Fruit fly (Drosophila melanogaster) whole organism, embryonic: ENCODE results near the gene CG14778.
A peak's percentile ranks its signal among the peaks of the same experiment; 100 is the strongest.

Experiments
- Aef1 ChIP-seq: fragments of 200-800 bp; sonication (Bioruptor generic); IDR thresholded peaks from 3 replicates; pipeline ENCODE4 v1.3.6; 2022; ENCODE audit warnings: missing biosample characterization, missing genetic modification characterization
- Awh ChIP-seq: fragments of 200-800 bp; sonication (Bioruptor generic); IDR thresholded peaks from 2 replicates; pipeline ENCODE4, ENCODE4 v1.3.6; 2022; ENCODE audit warnings: missing biosample characterization, missing genetic modification characterization
- Bdp1 ChIP-seq: fragments of 200-800 bp; sonication (Bioruptor generic); optimal IDR thresholded peaks from 3 replicates; lab custom pipeline; 2016; ENCODE audit warnings: missing biosample characterization, missing genetic modification characterization
- CG11093 ChIP-seq: fragments of 200-800 bp; sonication (Bioruptor generic); IDR thresholded peaks from 3 replicates; pipeline ENCODE4 v1.3.6; 2022; ENCODE audit warnings: missing biosample characterization, missing genetic modification characterization
- CG11456 ChIP-seq: fragments of 200-800 bp; sonication (Bioruptor generic); IDR thresholded peaks from 3 replicates; pipeline ENCODE4 v1.3.6; 2022; ENCODE audit warnings: missing biosample characterization, missing genetic modification characterization
- CG11504 ChIP-seq: fragments of 200-800 bp; sonication (Bioruptor generic); optimal IDR thresholded peaks from 3 replicates; lab custom pipeline; 2019; ENCODE audit warnings: missing biosample characterization, mild to moderate bottlenecking, missing genetic modification characterization, moderate library complexity
- CG12659 ChIP-seq: fragments of 200-800 bp; sonication (Bioruptor generic); optimal IDR thresholded peaks from 3 replicates; lab custom pipeline; 2017; ENCODE audit warnings: mild to moderate bottlenecking, missing biosample characterization, missing genetic modification reagents, missing genetic modification characterization
- CG12942 ChIP-seq: fragments of 200-800 bp; sonication (Bioruptor generic); optimal IDR thresholded peaks from 3 replicates; lab custom pipeline; 2016; ENCODE audit warnings: missing biosample characterization, missing genetic modification characterization
- CG1647 ChIP-seq: fragments of 200-800 bp; sonication (Bioruptor generic); optimal IDR thresholded peaks from 3 replicates; lab custom pipeline; 2016; ENCODE audit warnings: missing biosample characterization, missing genetic modification characterization
- CG17385 ChIP-seq: fragments of 200-800 bp; sonication (Bioruptor generic); optimal IDR thresholded peaks from 3 replicates; lab custom pipeline; 2018; ENCODE audit warnings: missing biosample characterization, mild to moderate bottlenecking, missing genetic modification characterization
- CG17802 ChIP-seq: fragments of 200-800 bp; sonication (Bioruptor generic); optimal IDR thresholded peaks from 2 replicates; lab custom pipeline; 2018; ENCODE audit warnings: missing biosample characterization, mild to moderate bottlenecking, missing genetic modification characterization, moderate library complexity
- CG2199 ChIP-seq: fragments of 200-800 bp; sonication (Bioruptor generic); IDR thresholded peaks from 3 replicates; pipeline ENCODE4 v1.3.6; 2022; ENCODE audit warnings: missing biosample characterization, missing genetic modification characterization
- CG30403 ChIP-seq: fragments of 200-800 bp; sonication (Bioruptor generic); optimal IDR thresholded peaks from 3 replicates; lab custom pipeline; 2016; ENCODE audit warnings: missing biosample characterization, missing genetic modification characterization
- CG31224 ChIP-seq: fragments of 200-800 bp; sonication (Bioruptor generic); IDR thresholded peaks from 2 replicates; pipeline ENCODE4 v1.3.6; 2022; ENCODE audit warnings: missing biosample characterization, missing genetic modification characterization
- CG34224 ChIP-seq: fragments of 200-800 bp; sonication (Bioruptor generic); IDR thresholded peaks from 3 replicates; pipeline ENCODE4 v1.3.6; 2022; ENCODE audit warnings: missing biosample characterization, missing genetic modification characterization; ENCODE audit not compliant: partially characterized antibody
- CG3838 ChIP-seq: fragments of 200-800 bp; sonication (Bioruptor generic); optimal IDR thresholded peaks from 3 replicates; lab custom pipeline; 2016; ENCODE audit warnings: missing biosample characterization, missing genetic modification characterization
- CG42726 ChIP-seq: fragments of 200-800 bp; sonication (Bioruptor generic); IDR thresholded peaks from 2 replicates; pipeline ENCODE4 v1.3.6; 2022; ENCODE audit warnings: missing biosample characterization, missing genetic modification characterization; ENCODE audit not compliant: partially characterized antibody
- CG4854 ChIP-seq: fragments of 200-800 bp; sonication (Bioruptor generic); optimal IDR thresholded peaks from 2 replicates; lab custom pipeline; 2016; ENCODE audit warnings: missing biosample characterization, missing genetic modification characterization, inconsistent platforms
- CG6175 ChIP-seq: fragments of 200-800 bp; sonication (Bioruptor generic); IDR thresholded peaks from 3 replicates; pipeline ENCODE4 v1.3.6; 2022; ENCODE audit warnings: missing biosample characterization, missing genetic modification characterization
- CG7372 ChIP-seq: fragments of 200-800 bp; sonication (Bioruptor generic); IDR thresholded peaks from 2 replicates; pipeline ENCODE4 v1.3.6; 2022; ENCODE audit warnings: missing biosample characterization, missing genetic modification characterization
- CG7839 ChIP-seq: fragments of 200-800 bp; sonication (Bioruptor generic); optimal IDR thresholded peaks from 3 replicates; lab custom pipeline; 2018; ENCODE audit warnings: missing biosample characterization, mild to moderate bottlenecking, missing genetic modification characterization, moderate library complexity
- CG9609 ChIP-seq: fragments of 200-800 bp; sonication (Bioruptor generic); optimal IDR thresholded peaks from 3 replicates; lab custom pipeline; 2016; ENCODE audit warnings: missing biosample characterization, missing genetic modification characterization
- CG9817 ChIP-seq: fragments of 200-800 bp; sonication (Bioruptor generic); optimal IDR thresholded peaks from 2 replicates; lab custom pipeline; 2018; ENCODE audit warnings: missing biosample characterization, mild to moderate bottlenecking, missing genetic modification characterization, moderate library complexity
- CG9876 ChIP-seq: fragments of 200-800 bp; sonication (Bioruptor generic); optimal IDR thresholded peaks from 2 replicates; lab custom pipeline; 2016; ENCODE audit warnings: missing biosample characterization, missing genetic modification characterization
- D19B ChIP-seq: fragments of 200-800 bp; sonication (Bioruptor generic); optimal IDR thresholded peaks from 2 replicates; lab custom pipeline; 2017; ENCODE audit warnings: missing biosample characterization, mild to moderate bottlenecking, missing genetic modification characterization
- Fer1 ChIP-seq: fragments of 200-800 bp; sonication (Bioruptor generic); optimal IDR thresholded peaks from 2 replicates; lab custom pipeline; 2017; ENCODE audit warnings: missing biosample characterization, mild to moderate bottlenecking, missing genetic modification characterization
- H15 ChIP-seq: fragments of 200-800 bp; sonication (Bioruptor generic); IDR thresholded peaks from 3 replicates; pipeline ENCODE4 v1.3.6; 2022; ENCODE audit warnings: missing biosample characterization, missing genetic modification characterization
- HmgZ ChIP-seq: fragments of 200-800 bp; sonication (Bioruptor generic); optimal IDR thresholded peaks from 2 replicates; lab custom pipeline; 2018; ENCODE audit warnings: missing biosample characterization, mild to moderate bottlenecking, missing genetic modification characterization
- Lpt ChIP-seq: fragments of >200 bp; optimal IDR thresholded peaks from 2 replicates; lab custom pipeline; 2018; ENCODE audit warnings: missing biosample characterization, missing genetic modification characterization
- Meics ChIP-seq: fragments of 200-800 bp; sonication (Bioruptor generic); optimal IDR thresholded peaks from 2 replicates; lab custom pipeline; 2017; ENCODE audit warnings: missing biosample characterization, mild to moderate bottlenecking, missing genetic modification characterization
- Side ChIP-seq: fragments of 200-800 bp; sonication (Bioruptor generic); optimal IDR thresholded peaks from 2 replicates; lab custom pipeline; 2016; ENCODE audit warnings: missing biosample characterization, missing genetic modification characterization
- Usf ChIP-seq: fragments of 200-800 bp; sonication (Bioruptor generic); optimal IDR thresholded peaks from 2 replicates; lab custom pipeline; 2017; ENCODE audit warnings: missing genotype, missing biosample characterization, missing genetic modification characterization
- ac ChIP-seq: fragments of 200-800 bp; sonication (Bioruptor generic); optimal IDR thresholded peaks from 3 replicates; lab custom pipeline; 2017; ENCODE audit warnings: missing biosample characterization, mild to moderate bottlenecking, missing genetic modification characterization
- al ChIP-seq: fragments of 200-800 bp; sonication (Bioruptor generic); IDR thresholded peaks from 2 replicates; pipeline ENCODE4 v1.3.6; 2022; ENCODE audit warnings: missing biosample characterization, missing genetic modification characterization
- bowl ChIP-seq: fragments of 200-800 bp; sonication (Bioruptor generic); IDR thresholded peaks from 2 replicates; pipeline ENCODE4 v1.3.6; 2022; ENCODE audit warnings: missing biosample characterization, missing genetic modification characterization
- crp ChIP-seq, 2 experiments: fragments of 200-800 bp; sonication (Bioruptor generic); optimal IDR thresholded peaks; 2 replicates in 1 of 2; 3 replicates in 1 of 2; lab custom pipeline; 2017; ENCODE audit warnings: missing biosample characterization in 2 of 2, missing genetic modification characterization in 2 of 2, mild to moderate bottlenecking in 1 of 2, moderate library complexity in 1 of 2
- danr ChIP-seq: fragments of 200-800 bp; sonication (Bioruptor generic); IDR thresholded peaks from 2 replicates; pipeline ENCODE4 v1.3.6; 2022; ENCODE audit warnings: missing biosample characterization, missing genetic modification characterization
- gro ChIP-seq: fragments of 200-800 bp; sonication (Bioruptor generic); optimal IDR thresholded peaks from 2 replicates; lab custom pipeline; 2016; ENCODE audit warnings: missing biosample characterization, missing genetic modification characterization
- hb ChIP-seq: fragments of 200-800 bp; sonication (Bioruptor generic); IDR thresholded peaks from 3 replicates; pipeline ENCODE4 v1.3.6; 2022; ENCODE audit warnings: missing biosample characterization, missing genetic modification characterization; ENCODE audit not compliant: partially characterized antibody
- jigr1 ChIP-seq: fragments of 200-800 bp; sonication (Bioruptor generic); IDR thresholded peaks from 3 replicates; pipeline ENCODE4 v1.3.6; 2022; ENCODE audit warnings: missing biosample characterization, missing genetic modification characterization
- lov ChIP-seq, 2 experiments: fragments of 200-800 bp in 1 of 2; fragments of >200 bp in 1 of 2; sonication (Bioruptor generic) in 1 of 2; IDR thresholded peaks in 1 of 2; optimal IDR thresholded peaks in 1 of 2; 2 replicates in 1 of 2; 3 replicates in 1 of 2; pipeline versions ENCODE4 v1.3.6 to Lab custom; 2017 to 2022; ENCODE audit warnings: missing biosample characterization in 1 of 2, missing genetic modification characterization in 1 of 2
- pum ChIP-seq: fragments of 200-800 bp; sonication (Bioruptor generic); optimal IDR thresholded peaks from 2 replicates; lab custom pipeline; 2016; ENCODE audit warnings: missing biosample characterization, missing genetic modification characterization
- repo ChIP-seq: fragments of 200-800 bp; sonication (Bioruptor generic); optimal IDR thresholded peaks from 2 replicates; lab custom pipeline; 2016; ENCODE audit warnings: missing biosample characterization, missing genetic modification characterization
- sima ChIP-seq: fragments of 200-800 bp; sonication (Bioruptor generic); optimal IDR thresholded peaks from 2 replicates; lab custom pipeline; 2016; ENCODE audit warnings: missing biosample characterization, missing genetic modification characterization
- slbo ChIP-seq: fragments of 200-800 bp; sonication (Bioruptor generic); IDR thresholded peaks from 2 replicates; pipeline ENCODE4 v1.3.6; 2022; ENCODE audit warnings: missing biosample characterization, missing genetic modification characterization
- sob ChIP-seq: fragments of 200-800 bp; sonication (Bioruptor generic); IDR thresholded peaks from 2 replicates; pipeline ENCODE4 v1.3.6; 2022; ENCODE audit warnings: missing biosample characterization, missing genetic modification characterization
- toy ChIP-seq: fragments of 200-800 bp; sonication (Bioruptor generic); IDR thresholded peaks from 2 replicates; pipeline ENCODE4 v1.3.6; 2022; ENCODE audit warnings: missing biosample characterization, missing genetic modification characterization
- tup ChIP-seq: fragments of 200-800 bp; sonication (Bioruptor generic); optimal IDR thresholded peaks from 2 replicates; lab custom pipeline; 2016; ENCODE audit warnings: missing biosample characterization, mild to moderate bottlenecking, missing genetic modification characterization, moderate library complexity
- wek ChIP-seq: fragments of 200-800 bp; sonication (Bioruptor generic); optimal IDR thresholded peaks from 3 replicates; lab custom pipeline; 2018; ENCODE audit warnings: missing biosample characterization, mild to moderate bottlenecking, missing genetic modification characterization, moderate library complexity
- zen ChIP-seq: fragments of 200-800 bp; sonication (Bioruptor generic); optimal IDR thresholded peaks from 3 replicates; lab custom pipeline; 2018; ENCODE audit warnings: missing biosample characterization, mild to moderate bottlenecking, missing genetic modification characterization, moderate library complexity
- zf30C ChIP-seq: fragments of 200-800 bp; sonication (Bioruptor generic); optimal IDR thresholded peaks from 3 replicates; lab custom pipeline; 2018; ENCODE audit warnings: missing biosample characterization, mild to moderate bottlenecking, missing genetic modification characterization

CG14778 gene

DNA sequence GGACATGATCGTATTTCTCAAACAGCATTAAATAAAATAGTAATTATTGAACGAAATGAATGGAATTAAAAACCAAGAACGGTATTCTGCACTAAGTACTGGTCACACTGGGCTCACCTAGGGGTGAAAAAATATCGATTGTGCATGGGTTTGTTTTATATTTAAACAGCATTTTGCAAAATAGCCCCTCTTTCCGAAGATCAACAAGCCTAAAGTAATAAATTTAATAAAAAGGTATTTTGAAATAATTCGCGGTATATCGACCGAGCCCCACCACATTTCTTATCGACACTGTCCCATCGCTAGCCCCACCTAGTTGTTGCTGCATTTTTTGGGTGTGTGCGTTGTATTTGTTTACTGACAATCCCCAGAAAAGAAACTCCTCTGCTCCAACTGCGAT, 3.3 kb downstream of the CG14778 start, which contains the start of gene pck (continued):
- TF ChIP-seq zf30C: no peak
- no peak for TF ChIP-seq bowl
- TF ChIP-seq CG42726 (GFP tag; lab: Robert Waterston, UW): no peak
- no peak for TF ChIP-seq CG7839
- peak; percentile 26 for TF ChIP-seq CG4854 (GFP tag; lab: Kevin White, UChicago)
- TF ChIP-seq CG9876 (GFP tag; lab: Kevin White, UChicago): no peak
- TF ChIP-seq Fer1: peak; percentile 51
- no peak for TF ChIP-seq lov (optimal IDR thresholded peaks at IDR 0.05; lab: Kevin White, UChicago)
- TF ChIP-seq lov (GFP tag; IDR thresholded peaks at IDR 0.05; lab: Robert Waterston, UW): peak; percentile 75; the same call in 1 of the 3 replicates
- TF ChIP-seq CG34224: peak; percentile 65
- peak; percentile 70 for TF ChIP-seq slbo (GFP tag; lab: Robert Waterston, UW)
- peak; percentile 60 for TF ChIP-seq al (GFP tag; lab: Robert Waterston, UW)
- no peak for TF ChIP-seq CG11456 (GFP tag; lab: Robert Waterston, UW)
- peak; percentile 77 for TF ChIP-seq Side (GFP tag; lab: Kevin White, UChicago)
- TF ChIP-seq hb: no peak
- TF ChIP-seq CG30403: peak; percentile 79
- no peak for TF ChIP-seq repo (GFP tag; lab: Kevin White, UChicago)
- TF ChIP-seq CG17385 (GFP tag; lab: Kevin White, UChicago): no peak
- peak; percentile 36 for TF ChIP-seq CG9817
- TF ChIP-seq CG2199 (GFP tag; lab: Robert Waterston, UW): peak; percentile 47; the same call in 1 of the 3 replicates
- TF ChIP-seq pum (GFP tag; lab: Kevin White, UChicago): peak; percentile 65
- TF ChIP-seq H15: peak; percentile 34; the same call in 1 of the 3 replicates
- TF ChIP-seq CG1647 (GFP tag; lab: Kevin White, UChicago): peak; percentile 52
- no peak for TF ChIP-seq CG11504 (tag; lab: Kevin White, UChicago)
- TF ChIP-seq sob (GFP tag; lab: Robert Waterston, UW): peak; percentile 63; the same call in 1 of the 2 replicates
- no peak for TF ChIP-seq jigr1 (GFP tag; lab: Robert Waterston, UW)
- TF ChIP-seq gro (GFP tag; lab: Kevin White, UChicago): peak; percentile 47
- TF ChIP-seq ac (GFP tag; lab: Kevin White, UChicago): no peak
- TF ChIP-seq crp (GFP tag; optimal IDR thresholded peaks at IDR 0.05; lab: Kevin White, UChicago): peak in 1 of 2 experiments; percentile 37
- TF ChIP-seq Awh (GFP tag; lab: Robert Waterston, UW): 0 out of 2 replicates have a peak, but pooled peaks have one; percentile 33
- peak; percentile 64; the same call in 2 of the 3 replicates for TF ChIP-seq Aef1 (GFP tag; lab: Robert Waterston, UW)
- no peak for TF ChIP-seq Lpt (GFP tag; lab: Kevin White, UChicago)
- peak; percentile 66 for TF ChIP-seq CG12942 (GFP tag; lab: Kevin White, UChicago)
- TF ChIP-seq CG31224 (GFP tag; lab: Robert Waterston, UW): peak; percentile 40; the same call in 1 of the 2 replicates
- peak; percentile 18 for TF ChIP-seq wek (GFP tag; lab: Kevin White, UChicago)
- no peak for TF ChIP-seq CG11093 (GFP tag; lab: Robert Waterston, UW)
- TF ChIP-seq tup (GFP tag; lab: Kevin White, UChicago): no peak
- TF ChIP-seq D19B (GFP tag; lab: Kevin White, UChicago): no peak
- peak; percentile 24; the same call in 1 of the 2 replicates for TF ChIP-seq danr (GFP tag; lab: Robert Waterston, UW)
- peak; percentile 41 for TF ChIP-seq CG17802 (tag; lab: Kevin White, UChicago)
- no peak for TF ChIP-seq CG6175 (GFP tag; lab: Robert Waterston, UW)
- peak; percentile 45 for TF ChIP-seq zen (tag; lab: Kevin White, UChicago)
- TF ChIP-seq CG12659 (GFP tag; lab: Kevin White, UChicago): peak; percentile 67
- TF ChIP-seq Meics (GFP tag; lab: Kevin White, UChicago): peak; percentile 34
- 0 out of 2 replicates have a peak, but pooled peaks have one; percentile 43 for TF ChIP-seq CG7372
- TF ChIP-seq sima (GFP tag; lab: Kevin White, UChicago): no peak
- no peak for TF ChIP-seq toy
- TF ChIP-seq Usf: no peak
- TF ChIP-seq HmgZ (tag; lab: Kevin White, UChicago): peak; percentile 61
- TF ChIP-seq CG3838: no peak
- TF ChIP-seq CG9609 (GFP tag; lab: Kevin White, UChicago): peak; percentile 66
- TF ChIP-seq Bdp1 (GFP tag; lab: Kevin White, UChicago): peak; percentile 59
